Worm (Caenorhabditis elegans) whole organism, L3 larva: Measurements from ENCODE around the gene B0457.2.

Experiments
- ama-1 ChIP-seq: fragments of 150-350 bp; optimal IDR thresholded peaks from 2 replicates; lab custom pipeline; 2018
- ceh-82 ChIP-seq: fragments of 150-350 bp; optimal IDR thresholded peaks from 2 replicates; lab custom pipeline; 2014; ENCODE audit warnings: missing biosample characterization, missing genetic modification characterization
- elt-3 ChIP-seq, 3 experiments: fragments of 150-350 bp in 1 of 3; sonication (generic microtip) in 2 of 3; optimal IDR thresholded peaks; 2 replicates in 2 of 3; 4 replicates in 1 of 3; lab custom pipeline; 2014 to 2017; ENCODE audit warnings: missing biosample characterization in 3 of 3, missing genetic modification characterization in 3 of 3
- fkh-2 ChIP-seq: fragments of 150-350 bp; optimal IDR thresholded peaks from 2 replicates; lab custom pipeline; 2014; ENCODE audit warnings: missing biosample characterization, missing genetic modification reagents, missing genetic modification characterization
- lin-39 ChIP-seq: fragments of 150-350 bp; optimal IDR thresholded peaks from 2 replicates; lab custom pipeline; 2018; ENCODE audit warnings: missing biosample characterization, missing genetic modification reagents, missing genetic modification characterization
- mdl-1 ChIP-seq: fragments of 150-350 bp; optimal IDR thresholded peaks from 2 replicates; lab custom pipeline; 2014; ENCODE audit warnings: missing biosample characterization, missing genetic modification characterization
- nhr-12 ChIP-seq: fragments of 150-350 bp; optimal IDR thresholded peaks from 2 replicates; lab custom pipeline; 2014; ENCODE audit warnings: missing biosample characterization, missing genetic modification characterization
- nhr-23 ChIP-seq: fragments of 150-350 bp; optimal IDR thresholded peaks from 2 replicates; lab custom pipeline; 2014; ENCODE audit warnings: missing biosample characterization, missing genetic modification reagents, missing genetic modification characterization
- nhr-25 ChIP-seq: sonication (generic microtip); optimal IDR thresholded peaks from 2 replicates; lab custom pipeline; 2017; ENCODE audit warnings: missing biosample characterization, missing genetic modification characterization
- nhr-43 ChIP-seq: sonication (generic microtip); optimal IDR thresholded peaks from 2 replicates; lab custom pipeline; 2016; ENCODE audit warnings: mild to moderate bottlenecking, missing genetic modification characterization, missing compliant biosample characterization; ENCODE audit not compliant: poor library complexity, severe bottlenecking
- nhr-77 ChIP-seq: fragments of 150-350 bp; optimal IDR thresholded peaks from 2 replicates; lab custom pipeline; 2014; ENCODE audit warnings: missing biosample characterization, missing genetic modification characterization
- unc-39 ChIP-seq: sonication (generic microtip); optimal IDR thresholded peaks from 4 replicates; lab custom pipeline; 2017; ENCODE audit warnings: missing biosample characterization, missing genetic modification characterization
- unc-62 ChIP-seq: fragments of 150-350 bp; sonication (generic microtip); optimal IDR thresholded peaks from 4 replicates; lab custom pipeline; 2014; ENCODE audit warnings: missing biosample characterization, missing genetic modification reagents, missing genetic modification characterization

- TF ChIP-seq nhr-77 (tag; lab: Kevin White, UChicago) (no peak), nhr-23 (tag; lab: Kevin White, UChicago) (no peak), nhr-12 (tag; lab: Kevin White, UChicago) (no peak), elt-3 (tag; optimal IDR thresholded peaks at IDR 0.05; lab: Kevin White, UChicago) (no peak), lin-39 (no peak), fkh-2 (tag; lab: Kevin White, UChicago) (no peak), ceh-82 (tag; lab: Kevin White, UChicago) (no peak), unc-39 (tag; lab: Kevin White, UChicago) (no peak), nhr-25 (tag; lab: Kevin White, UChicago) (no peak), ama-1 (lab: Kevin White, UChicago) (no peak), unc-62 (GFP tag; lab: Kevin White, UChicago) (no peak), mdl-1 (tag; lab: Kevin White, UChicago) (no peak), nhr-43 (tag; lab: Kevin White, UChicago) (no peak)
Observed at ce11 chrII:8889589-8889988, 36.8 kb downstream of the B0457.2 start.
